Worm (Caenorhabditis elegans) whole organism, early embryonic: Measurements from ENCODE around the gene gon-4.

Experiments used
- B0310.2 ChIP-seq: sonication (generic microtip); optimal IDR thresholded peaks from 2 replicates; lab custom pipeline; 2016; ENCODE audit warnings: mild to moderate bottlenecking, missing genetic modification characterization, missing compliant biosample characterization
- F13C5.2 ChIP-seq: sonication (generic microtip); optimal IDR thresholded peaks from 2 replicates; lab custom pipeline; 2017; ENCODE audit warnings: mild to moderate bottlenecking, missing genetic modification characterization, inconsistent platforms, missing compliant biosample characterization
- aly-1 ChIP-seq: sonication (generic microtip); optimal IDR thresholded peaks from 2 replicates; lab custom pipeline; 2016; ENCODE audit warnings: missing genetic modification characterization, missing compliant biosample characterization
- ama-1 ChIP-seq: fragments of 150-350 bp; optimal IDR thresholded peaks from 2 replicates; lab custom pipeline; 2014
- ceh-13 ChIP-seq: fragments of 200-800 bp; sonication (Bioruptor generic); optimal IDR thresholded peaks from 2 replicates; lab custom pipeline; 2018; ENCODE audit warnings: mild to moderate bottlenecking, missing genetic modification characterization, missing compliant biosample characterization
- ceh-36 ChIP-seq: sonication (generic microtip); optimal IDR thresholded peaks from 2 replicates; lab custom pipeline; 2016; ENCODE audit warnings: missing genetic modification characterization, inconsistent platforms, missing compliant biosample characterization
- ets-7 ChIP-seq: sonication (generic microtip); optimal IDR thresholded peaks from 2 replicates; lab custom pipeline; 2016; ENCODE audit warnings: missing genotype, missing genetic modification characterization, missing compliant biosample characterization
- flt-1 ChIP-seq: fragments of 200-800 bp; sonication (Bioruptor generic); IDR thresholded peaks from 2 replicates; pipeline ENCODE4 v1.3.6; 2022; ENCODE audit warnings: missing genetic modification characterization, missing compliant biosample characterization
- hmbx-1 ChIP-seq: sonication (generic microtip); optimal IDR thresholded peaks from 2 replicates; lab custom pipeline; 2016; ENCODE audit warnings: mild to moderate bottlenecking, missing genetic modification characterization, missing compliant biosample characterization
- hmg-4 ChIP-seq: fragments of 200-800 bp; sonication (Bioruptor generic); optimal IDR thresholded peaks from 2 replicates; lab custom pipeline; 2018; ENCODE audit warnings: mild to moderate bottlenecking, missing genetic modification characterization, missing compliant biosample characterization
- hnd-1 ChIP-seq: sonication (generic microtip); optimal IDR thresholded peaks from 2 replicates; lab custom pipeline; 2016; ENCODE audit warnings: missing genetic modification characterization, missing compliant biosample characterization
- pes-1 ChIP-seq: fragments of 200-800 bp; sonication (Bioruptor generic); IDR thresholded peaks from 2 replicates; pipeline ENCODE4 v1.3.6; 2022; ENCODE audit warnings: missing genetic modification reagents, missing genetic modification characterization, missing compliant biosample characterization
- scrt-1 ChIP-seq: fragments of 200-800 bp; sonication (Bioruptor generic); IDR thresholded peaks from 2 replicates; pipeline ENCODE4 v1.3.6; 2022; ENCODE audit warnings: missing genetic modification characterization, missing compliant biosample characterization
- sea-1 ChIP-seq: fragments of 200-800 bp; sonication (Bioruptor generic); conservative IDR thresholded peaks from 2 replicates; pipeline ENCODE4 v1.3.6; 2022; ENCODE audit warnings: missing genetic modification characterization, missing compliant biosample characterization
- tbx-11 ChIP-seq: fragments of 200-800 bp; sonication (Bioruptor generic); IDR thresholded peaks from 2 replicates; pipeline ENCODE4 v1.3.6; 2022; ENCODE audit warnings: missing genetic modification characterization, missing compliant biosample characterization
- tbx-37 ChIP-seq: fragments of 200-800 bp; sonication (Bioruptor generic); conservative IDR thresholded peaks from 2 replicates; pipeline ENCODE4 v1.3.6; 2022; ENCODE audit warnings: missing genetic modification reagents, missing genetic modification characterization, missing compliant biosample characterization
- tra-4 ChIP-seq: sonication (generic microtip); optimal IDR thresholded peaks from 2 replicates; lab custom pipeline; 2017; ENCODE audit warnings: missing genetic modification characterization, missing compliant biosample characterization

Gene gon-4

ce11 chrIV:10206182-10206581 is 8.6 kb downstream of the gon-4 start, which contains the start of gene K04D7.6:
K04D7.6 (minus strand) TSS chrIV:10206282.
- no peak for TF ChIP-seq sea-1 (GFP tag; lab: Robert Waterston, UW)
- no peak for TF ChIP-seq tra-4
- no peak for TF ChIP-seq ceh-13 (GFP tag; lab: Kevin White, UChicago)
- no peak for TF ChIP-seq tbx-37 (GFP tag; lab: Robert Waterston, UW)
- TF ChIP-seq ceh-36 (tag; lab: Kevin White, UChicago) = no peak
- TF ChIP-seq F13C5.2 = no peak
- no peak for TF ChIP-seq pes-1 (GFP tag; lab: Robert Waterston, UW)
- no peak for TF ChIP-seq ets-7 (tag; lab: Kevin White, UChicago)
- no peak for TF ChIP-seq tbx-11 (GFP tag; lab: Robert Waterston, UW)
- TF ChIP-seq hmg-4 (GFP tag; lab: Kevin White, UChicago) = no peak
- TF ChIP-seq flt-1 (GFP tag; lab: Robert Waterston, UW) = no peak
- TF ChIP-seq ama-1 (lab: Kevin White, UChicago) = no peak
- no peak for TF ChIP-seq hnd-1 (tag; lab: Kevin White, UChicago)

- TF ChIP-seq aly-1 (tag; lab: Kevin White, UChicago) (no peak), tbx-37 (GFP tag; lab: Robert Waterston, UW) (no peak), flt-1 (GFP tag; lab: Robert Waterston, UW) (no peak), ets-7 (tag; lab: Kevin White, UChicago) (no peak)
Observed at ce11 chrIV:10214811-10215210, 17.2 kb downstream of the gon-4 start, which contains the start of gene abt-1. abt-1 (minus strand) TSS chrIV:10214911.

- TF ChIP-seq pes-1 (GFP tag; lab: Robert Waterston, UW) = no peak
- TF ChIP-seq tbx-37 (GFP tag; lab: Robert Waterston, UW) = no peak
- TF ChIP-seq scrt-1 (GFP tag; lab: Robert Waterston, UW) = no peak
- no peak for TF ChIP-seq tbx-11 (GFP tag; lab: Robert Waterston, UW)
- TF ChIP-seq ceh-36 (tag; lab: Kevin White, UChicago) = no peak
- no peak for TF ChIP-seq F13C5.2
- TF ChIP-seq tra-4 = no peak
- no peak for TF ChIP-seq aly-1 (tag; lab: Kevin White, UChicago)
- no peak for TF ChIP-seq ets-7 (tag; lab: Kevin White, UChicago)
- TF ChIP-seq flt-1 (GFP tag; lab: Robert Waterston, UW) = no peak
- TF ChIP-seq hmbx-1 (tag; lab: Kevin White, UChicago) = no peak
- TF ChIP-seq B0310.2 (tag; lab: Kevin White, UChicago) = no peak
- no peak for TF ChIP-seq hmg-4 (GFP tag; lab: Kevin White, UChicago)
- no peak for TF ChIP-seq hnd-1 (tag; lab: Kevin White, UChicago)
- no peak for TF ChIP-seq ama-1 (lab: Kevin White, UChicago)
- TF ChIP-seq ceh-13 (GFP tag; lab: Kevin White, UChicago) = no peak
- TF ChIP-seq sea-1 (GFP tag; lab: Robert Waterston, UW) = no peak
Observed at ce11 chrIV:10215393-10215792, 17.8 kb downstream of the gon-4 start.

ce11 chrIV:10216078-10216477 is 18.5 kb downstream of the gon-4 start, which contains the start of gene col-124:
col-124 (plus strand) TSS chrIV:10216451.
- TF ChIP-seq aly-1 (tag; lab: Kevin White, UChicago) (no peak), hmg-4 (GFP tag; lab: Kevin White, UChicago) (no peak), sea-1 (GFP tag; lab: Robert Waterston, UW) (no peak), B0310.2 (tag; lab: Kevin White, UChicago) (no peak), pes-1 (GFP tag; lab: Robert Waterston, UW) (no peak), ceh-13 (GFP tag; lab: Kevin White, UChicago) (no peak), flt-1 (GFP tag; lab: Robert Waterston, UW) (no peak), tbx-37 (GFP tag; lab: Robert Waterston, UW) (no peak), ceh-36 (tag; lab: Kevin White, UChicago) (no peak), tra-4 (no peak)

ce11 chrIV:10216704-10217296 is 19.2 kb downstream of the gon-4 start:
- TF ChIP-seq tbx-37 (GFP tag; lab: Robert Waterston, UW) = no peak
- no peak for TF ChIP-seq ceh-13 (GFP tag; lab: Kevin White, UChicago)
- no peak for TF ChIP-seq hmg-4 (GFP tag; lab: Kevin White, UChicago)
- TF ChIP-seq ets-7 (tag; lab: Kevin White, UChicago) = no peak
- no peak for TF ChIP-seq F13C5.2
- TF ChIP-seq pes-1 (GFP tag; lab: Robert Waterston, UW) = no peak
- no peak for TF ChIP-seq tra-4
- TF ChIP-seq sea-1 (GFP tag; lab: Robert Waterston, UW) = no peak
- TF ChIP-seq ceh-36 (tag; lab: Kevin White, UChicago) = no peak
- no peak for TF ChIP-seq hnd-1 (tag; lab: Kevin White, UChicago)
- no peak for TF ChIP-seq flt-1 (GFP tag; lab: Robert Waterston, UW)
- no peak for TF ChIP-seq hmbx-1 (tag; lab: Kevin White, UChicago)
- TF ChIP-seq B0310.2 (tag; lab: Kevin White, UChicago) = no peak
- no peak for TF ChIP-seq tbx-11 (GFP tag; lab: Robert Waterston, UW)

DNA sequence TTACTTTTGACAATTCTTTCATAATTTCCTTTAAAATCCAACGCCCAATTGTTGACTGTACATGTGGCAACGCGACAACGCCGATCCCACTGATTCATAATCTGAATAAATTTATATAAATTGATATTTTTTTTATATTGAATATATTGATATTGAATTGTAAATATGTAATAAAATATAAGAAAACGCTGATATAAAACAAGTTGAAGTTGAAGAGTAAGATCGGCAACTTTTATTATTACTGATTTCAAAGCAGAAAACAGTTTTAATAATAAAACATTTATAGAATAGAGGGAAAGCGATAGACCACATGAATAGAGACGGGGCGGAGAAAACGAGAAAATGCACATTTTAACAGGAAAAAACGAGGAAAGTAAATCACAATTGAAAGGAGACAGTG is 21.6 kb downstream of the gon-4 start, which contains the start of gene qns-1:
qns-1 (minus strand) TSS at position 101 of the 400 bp plus-strand sequence.
- TF ChIP-seq F13C5.2 (no peak), hmbx-1 (tag; lab: Kevin White, UChicago) (no peak), ceh-13 (GFP tag; lab: Kevin White, UChicago) (no peak), aly-1 (tag; lab: Kevin White, UChicago) (no peak), ama-1 (lab: Kevin White, UChicago) (no peak), flt-1 (GFP tag; lab: Robert Waterston, UW) (no peak), tbx-37 (GFP tag; lab: Robert Waterston, UW) (no peak), pes-1 (GFP tag; lab: Robert Waterston, UW) (no peak), hnd-1 (tag; lab: Kevin White, UChicago) (no peak), tbx-11 (GFP tag; lab: Robert Waterston, UW) (no peak), ceh-36 (tag; lab: Kevin White, UChicago) (no peak), B0310.2 (tag; lab: Kevin White, UChicago) (no peak), scrt-1 (GFP tag; lab: Robert Waterston, UW) (no peak)
